Worm (Caenorhabditis elegans): ENCODE results near the gene C26B9.3.

DNA sequence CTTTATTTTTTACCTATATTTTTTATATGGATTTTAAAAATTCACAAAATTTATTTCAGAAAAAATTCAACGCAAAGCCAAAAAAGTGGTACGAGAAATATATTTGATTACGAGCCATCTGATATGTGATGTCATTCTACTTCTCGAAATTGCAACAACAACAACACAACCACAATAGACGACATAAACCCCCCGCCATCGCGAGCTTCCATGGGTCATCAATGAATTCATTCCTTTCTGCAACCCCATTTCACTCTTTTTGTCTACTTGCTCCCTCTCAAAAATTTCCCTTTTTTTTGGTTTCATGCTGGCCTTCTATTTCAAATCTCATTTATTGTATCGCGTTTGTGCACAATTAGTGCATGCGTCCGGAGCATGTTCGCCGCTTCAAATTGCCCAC lies 9.8 kb downstream of the C26B9.3 start:
- TF ChIP-seq dao-5 (tag; optimal IDR thresholded peaks at IDR 0.05), result no peak
- no peak for TF ChIP-seq him-1 (tag; optimal IDR thresholded peaks at IDR 0.05)
